Worm (Caenorhabditis elegans) whole organism, late embryonic: ENCODE results near the gene R05G9.5.

Source experiments
- ama-1 ChIP-seq: fragments of 150-350 bp; optimal IDR thresholded peaks from 2 replicates; lab custom pipeline; 2014
- ceh-24 ChIP-seq: sonication (generic microtip); optimal IDR thresholded peaks from 2 replicates; lab custom pipeline; 2016; ENCODE audit warnings: mild to moderate bottlenecking, missing genetic modification characterization, missing compliant biosample characterization
- elt-2 ChIP-seq: sonication (generic microtip); optimal IDR thresholded peaks from 2 replicates; lab custom pipeline; 2016; ENCODE audit warnings: missing genetic modification reagents, missing genetic modification characterization, missing compliant biosample characterization
- gmeb-2 ChIP-seq: sonication (generic microtip); optimal IDR thresholded peaks from 2 replicates; lab custom pipeline; 2016; ENCODE audit warnings: missing genetic modification characterization, inconsistent platforms, missing compliant biosample characterization
- hlh-15 ChIP-seq: sonication (generic microtip); optimal IDR thresholded peaks from 2 replicates; lab custom pipeline; 2016; ENCODE audit warnings: missing genetic modification characterization, missing compliant biosample characterization
- hlh-6 ChIP-seq: sonication (generic microtip); optimal IDR thresholded peaks from 2 replicates; lab custom pipeline; 2016; ENCODE audit warnings: missing genotype, missing genetic modification characterization, missing compliant biosample characterization
- pha-2 ChIP-seq: sonication (generic microtip); optimal IDR thresholded peaks from 2 replicates; lab custom pipeline; 2017; ENCODE audit warnings: mild to moderate bottlenecking, missing genetic modification characterization, missing compliant biosample characterization
- pha-4 ChIP-seq: fragments of 150-350 bp; optimal IDR thresholded peaks from 2 replicates; lab custom pipeline; 2018; ENCODE audit warnings: missing biosample characterization, missing genetic modification reagents, missing genetic modification characterization
- pqm-1 ChIP-seq: sonication (generic microtip); optimal IDR thresholded peaks from 2 replicates; lab custom pipeline; 2016; ENCODE audit warnings: missing genetic modification characterization, missing compliant biosample characterization
- pros-1 ChIP-seq: fragments of 150-350 bp; optimal IDR thresholded peaks from 2 replicates; lab custom pipeline; 2014; ENCODE audit warnings: missing biosample characterization, missing genetic modification reagents, missing genetic modification characterization
- unc-3 ChIP-seq, 2 experiments: fragments of 200-800 bp in 1 of 2; sonication (Bioruptor generic) in 1 of 2; sonication (generic microtip) in 1 of 2; conservative IDR thresholded peaks in 1 of 2; optimal IDR thresholded peaks in 1 of 2; 2 replicates each; pipeline versions ENCODE4 v1.3.6 to Lab custom; 2016 to 2022; ENCODE audit warnings: missing compliant biosample characterization in 2 of 2, missing genetic modification characterization in 2 of 2, missing genetic modification reagents in 1 of 2
- unc-86 ChIP-seq: sonication (generic microtip); optimal IDR thresholded peaks from 2 replicates; lab custom pipeline; 2016; ENCODE audit warnings: missing genetic modification characterization, missing compliant biosample characterization
- ztf-16 ChIP-seq: sonication (generic microtip); optimal IDR thresholded peaks from 2 replicates; lab custom pipeline; 2017; ENCODE audit warnings: missing genetic modification characterization, missing compliant biosample characterization

DNA sequence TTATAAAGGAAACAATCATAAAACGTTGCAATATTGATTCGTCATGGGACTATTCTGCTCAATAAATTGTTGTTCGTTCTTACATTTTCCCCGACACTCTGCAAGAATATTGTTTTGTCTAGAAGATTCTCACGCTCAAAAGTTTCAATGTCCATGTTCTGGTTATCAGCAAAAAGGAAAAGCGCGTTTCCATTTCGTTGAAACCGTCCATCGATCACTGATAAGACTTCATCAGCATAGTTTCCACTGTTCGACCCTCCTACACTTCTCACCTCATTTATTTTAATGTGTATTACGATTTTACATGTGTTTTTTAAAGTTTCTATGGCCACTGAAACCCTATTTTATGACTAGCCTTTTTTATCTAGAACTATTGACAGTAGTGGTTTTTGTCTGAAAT lies 20.0 kb upstream of the R05G9.5 start:
- TF ChIP-seq elt-2 (tag; lab: Kevin White, UChicago) (no peak), pha-2 (no peak), hlh-15 (tag; lab: Kevin White, UChicago) (no peak), unc-3 (GFP tag; conservative IDR thresholded peaks at IDR 0.05; lab: Robert Waterston, UW) (no peak), unc-3 (tag; optimal IDR thresholded peaks at IDR 0.05; lab: Kevin White, UChicago) (no peak), pros-1 (tag; lab: Kevin White, UChicago) (no peak), pha-4 (tag; lab: Kevin White, UChicago) (no peak), ama-1 (no peak), gmeb-2 (tag; lab: Kevin White, UChicago) (no peak), ztf-16 (no peak), pqm-1 (tag; lab: Kevin White, UChicago) (no peak), ceh-24 (tag; lab: Kevin White, UChicago) (no peak), hlh-6 (tag; lab: Kevin White, UChicago) (no peak), unc-86 (tag; lab: Kevin White, UChicago) (no peak)
